Fruit fly (Drosophila melanogaster) whole organism, embryonic: ENCODE measurements around the gene CG17637.
A peak's percentile ranks its signal among the peaks of the same experiment; 100 is the strongest.

Experiments
- ATbp ChIP-seq: fragments of 200-800 bp; sonication (Bioruptor generic); optimal IDR thresholded peaks from 2 replicates; lab custom pipeline; 2017; ENCODE audit warnings: missing biosample characterization, mild to moderate bottlenecking, missing genetic modification characterization, missing genetic modification reagents
- BtbVII ChIP-seq: fragments of 200-800 bp; sonication (Bioruptor generic); optimal IDR thresholded peaks from 3 replicates; lab custom pipeline; 2017; ENCODE audit warnings: missing biosample characterization, mild to moderate bottlenecking, missing genetic modification characterization
- CG11696 ChIP-seq: fragments of 200-800 bp; sonication (Bioruptor generic); IDR thresholded peaks from 2 replicates; pipeline ENCODE4 v1.3.6; 2022; ENCODE audit warnings: missing biosample characterization, missing genetic modification characterization
- CG12219 ChIP-seq: fragments of 200-800 bp; sonication (Bioruptor generic); optimal IDR thresholded peaks from 3 replicates; lab custom pipeline; 2018; ENCODE audit warnings: missing biosample characterization, mild to moderate bottlenecking, missing genetic modification characterization
- CG12769 ChIP-seq: fragments of 200-800 bp; sonication (Bioruptor generic); optimal IDR thresholded peaks from 2 replicates; lab custom pipeline; 2019; ENCODE audit warnings: missing biosample characterization, mild to moderate bottlenecking, missing genetic modification characterization, moderate library complexity
- CG13123 ChIP-seq: fragments of 200-800 bp; sonication (Bioruptor generic); optimal IDR thresholded peaks from 2 replicates; lab custom pipeline; 2016; ENCODE audit warnings: missing biosample characterization, missing genetic modification characterization
- CG13775 ChIP-seq: fragments of 200-800 bp; sonication (Bioruptor generic); optimal IDR thresholded peaks from 3 replicates; lab custom pipeline; 2017; ENCODE audit warnings: missing biosample characterization, mild to moderate bottlenecking, missing genetic modification characterization
- CG14860 ChIP-seq: fragments of 200-800 bp; sonication (Bioruptor generic); IDR thresholded peaks from 3 replicates; pipeline ENCODE4 v1.3.6; 2022; ENCODE audit warnings: missing biosample characterization, missing genetic modification characterization; ENCODE audit not compliant: partially characterized antibody
- CG15011 ChIP-seq: fragments of 200-800 bp; sonication (Bioruptor generic); optimal IDR thresholded peaks from 3 replicates; lab custom pipeline; 2018; ENCODE audit warnings: missing biosample characterization, mild to moderate bottlenecking, missing genetic modification characterization
- CG15073 ChIP-seq: fragments of 200-800 bp; sonication (Bioruptor generic); optimal IDR thresholded peaks from 2 replicates; lab custom pipeline; 2016; ENCODE audit warnings: missing biosample characterization, missing genetic modification characterization
- CG15269 ChIP-seq: fragments of 200-800 bp; sonication (Bioruptor generic); optimal IDR thresholded peaks from 2 replicates; lab custom pipeline; 2018; ENCODE audit warnings: missing biosample characterization, mild to moderate bottlenecking, missing genetic modification characterization, moderate library complexity
- CG15601 ChIP-seq: fragments of 200-800 bp; sonication (Bioruptor generic); optimal IDR thresholded peaks from 3 replicates; lab custom pipeline; 2019; ENCODE audit warnings: missing biosample characterization, mild to moderate bottlenecking, missing genetic modification characterization, moderate library complexity
- CG17612 ChIP-seq: fragments of 200-800 bp; sonication (Bioruptor generic); IDR thresholded peaks from 2 replicates; pipeline ENCODE4 v1.3.6; 2022; ENCODE audit warnings: missing biosample characterization, missing genetic modification characterization
- CG32532 ChIP-seq: fragments of 200-800 bp; sonication (Bioruptor generic); IDR thresholded peaks from 2 replicates; pipeline ENCODE4 v1.3.6; 2022; ENCODE audit warnings: missing biosample characterization, missing genetic modification characterization
- CG32772 ChIP-seq: fragments of 200-800 bp; sonication (Bioruptor generic); IDR thresholded peaks from 2 replicates; pipeline ENCODE4 v1.3.6; 2022; ENCODE audit warnings: missing biosample characterization, missing genetic modification characterization
- CG7357 ChIP-seq: fragments of 200-800 bp; sonication (Bioruptor generic); IDR thresholded peaks from 3 replicates; pipeline ENCODE4 v1.3.6; 2022; ENCODE audit warnings: missing biosample characterization, missing genetic modification characterization
- CG7987 ChIP-seq: fragments of 200-800 bp; sonication (Bioruptor generic); optimal IDR thresholded peaks from 2 replicates; lab custom pipeline; 2018; ENCODE audit warnings: missing biosample characterization, mild to moderate bottlenecking, missing genetic modification characterization, moderate library complexity
- CG8290 ChIP-seq, 3 experiments: fragments of 200-800 bp; sonication (Bioruptor generic); optimal IDR thresholded peaks; 2 replicates each; lab custom pipeline; 2016 to 2019; ENCODE audit warnings: missing biosample characterization in 3 of 3, missing genetic modification characterization in 3 of 3, mild to moderate bottlenecking in 2 of 3, moderate library complexity in 1 of 3
- CG8944 ChIP-seq: fragments of 200-800 bp; sonication (Bioruptor generic); optimal IDR thresholded peaks from 3 replicates; lab custom pipeline; 2016; ENCODE audit warnings: missing biosample characterization, missing genetic modification characterization
- CrebB ChIP-seq: fragments of 200-800 bp; sonication (Bioruptor generic); optimal IDR thresholded peaks from 3 replicates; lab custom pipeline; 2018; ENCODE audit warnings: missing biosample characterization, mild to moderate bottlenecking, missing genetic modification characterization
- Dbx ChIP-seq: fragments of 200-800 bp; sonication (Bioruptor generic); IDR thresholded peaks from 3 replicates; pipeline ENCODE4 v1.3.6; 2022; ENCODE audit warnings: missing biosample characterization, missing genetic modification characterization
- Doc3 ChIP-seq: fragments of 200-800 bp; sonication (Bioruptor generic); IDR thresholded peaks from 3 replicates; pipeline ENCODE4 v1.3.6; 2022; ENCODE audit warnings: missing biosample characterization, missing genetic modification characterization; ENCODE audit not compliant: partially characterized antibody
- Drgx ChIP-seq: fragments of 200-800 bp; sonication (Bioruptor generic); IDR thresholded peaks from 2 replicates; pipeline ENCODE4 v1.3.6; 2022; ENCODE audit warnings: missing biosample characterization, missing genetic modification characterization
- HmgD ChIP-seq: fragments of 200-800 bp; sonication (Bioruptor generic); optimal IDR thresholded peaks from 3 replicates; lab custom pipeline; 2016; ENCODE audit warnings: missing biosample characterization, missing genetic modification characterization
- Hr3 ChIP-seq: fragments of 200-800 bp; sonication (Bioruptor generic); optimal IDR thresholded peaks from 3 replicates; lab custom pipeline; 2016; ENCODE audit warnings: missing biosample characterization, missing genetic modification characterization
- Jarid2 ChIP-seq: fragments of 200-800 bp; sonication (Bioruptor generic); optimal IDR thresholded peaks from 3 replicates; lab custom pipeline; 2017; ENCODE audit warnings: mild to moderate bottlenecking, missing biosample characterization, missing genetic modification reagents, missing genetic modification characterization
- NC2α ChIP-seq: fragments of 200-800 bp; sonication (Bioruptor generic); optimal IDR thresholded peaks from 2 replicates; lab custom pipeline; 2016; ENCODE audit warnings: missing biosample characterization, missing genetic modification characterization
- Neu2 ChIP-seq: fragments of 200-800 bp; sonication (Bioruptor generic); optimal IDR thresholded peaks from 3 replicates; lab custom pipeline; 2016; ENCODE audit warnings: missing biosample characterization, missing genetic modification characterization, borderline replicate concordance
- Poxn ChIP-seq: fragments of 200-800 bp; sonication (Bioruptor generic); IDR thresholded peaks from 2 replicates; pipeline ENCODE4 v1.3.6; 2022; ENCODE audit warnings: missing biosample characterization, missing genetic modification characterization
- ara ChIP-seq: fragments of 200-800 bp; sonication (Bioruptor generic); IDR thresholded peaks from 2 replicates; pipeline ENCODE4 v1.3.6; 2022; ENCODE audit warnings: missing biosample characterization, missing genetic modification characterization
- bab2 ChIP-seq: fragments of 200-800 bp; sonication (Bioruptor generic); optimal IDR thresholded peaks from 2 replicates; lab custom pipeline; 2016; ENCODE audit warnings: missing biosample characterization, missing genetic modification characterization
- bbx ChIP-seq: fragments of 200-800 bp; sonication (Bioruptor generic); IDR thresholded peaks from 2 replicates; pipeline ENCODE4 v1.3.6; 2022; ENCODE audit warnings: missing biosample characterization, missing genetic modification characterization; ENCODE audit not compliant: partially characterized antibody
- br ChIP-seq: fragments of >200 bp; optimal IDR thresholded peaks from 2 replicates; lab custom pipeline; 2017
- bsh ChIP-seq, 2 experiments: fragments of 200-800 bp; sonication (Bioruptor generic); optimal IDR thresholded peaks; 2 replicates each; lab custom pipeline; 2017 to 2018; ENCODE audit warnings: mild to moderate bottlenecking in 2 of 2, missing biosample characterization in 2 of 2, missing genetic modification characterization in 2 of 2, moderate library complexity in 1 of 2
- cas ChIP-seq: fragments of 200-800 bp; sonication (Bioruptor generic); IDR thresholded peaks from 2 replicates; pipeline ENCODE4 v1.3.6; 2022; ENCODE audit warnings: missing biosample characterization, missing genetic modification characterization
- chn ChIP-seq: fragments of 200-800 bp; sonication (Bioruptor generic); optimal IDR thresholded peaks from 2 replicates; lab custom pipeline; 2016; ENCODE audit warnings: missing biosample characterization, missing genetic modification characterization
- crc ChIP-seq: fragments of 200-800 bp; sonication (Bioruptor generic); optimal IDR thresholded peaks from 2 replicates; lab custom pipeline; 2016; ENCODE audit warnings: missing biosample characterization, missing genetic modification characterization
- croc ChIP-seq: fragments of 200-800 bp; sonication (Bioruptor generic); conservative IDR thresholded peaks from 3 replicates; pipeline ENCODE4 v1.3.6; 2022; ENCODE audit warnings: missing biosample characterization, missing genetic modification characterization
- gcm ChIP-seq: fragments of 200-800 bp; sonication (Bioruptor generic); optimal IDR thresholded peaks from 2 replicates; lab custom pipeline; 2019; ENCODE audit warnings: missing biosample characterization, mild to moderate bottlenecking, missing genetic modification characterization, moderate library complexity
- grn ChIP-seq: fragments of 200-800 bp; sonication (Bioruptor generic); optimal IDR thresholded peaks from 3 replicates; lab custom pipeline; 2017; ENCODE audit warnings: missing biosample characterization, missing genetic modification characterization
- gt ChIP-seq: fragments of 200-800 bp; sonication (Bioruptor generic); IDR thresholded peaks from 2 replicates; pipeline ENCODE4 v1.3.6; 2022; ENCODE audit warnings: missing biosample characterization, missing genetic modification characterization
- nau ChIP-seq: fragments of 200-800 bp; sonication (Bioruptor generic); optimal IDR thresholded peaks from 3 replicates; lab custom pipeline; 2017; ENCODE audit warnings: missing biosample characterization, mild to moderate bottlenecking, missing genetic modification characterization, missing genetic modification reagents
- rib ChIP-seq: fragments of 200-800 bp; sonication (Bioruptor generic); IDR thresholded peaks from 2 replicates; pipeline ENCODE4 v1.3.6; 2022; ENCODE audit warnings: missing biosample characterization, missing genetic modification characterization
- ro ChIP-seq: fragments of 200-800 bp; sonication (Bioruptor generic); IDR thresholded peaks from 2 replicates; pipeline ENCODE4 v1.3.6; 2022; ENCODE audit warnings: missing biosample characterization, missing genetic modification characterization
- sob ChIP-seq: fragments of 200-800 bp; sonication (Bioruptor generic); IDR thresholded peaks from 2 replicates; pipeline ENCODE4 v1.3.6; 2022; ENCODE audit warnings: missing biosample characterization, missing genetic modification characterization
- tll ChIP-seq, 2 experiments: fragments of 200-800 bp in 1 of 2; fragments of >200 bp in 1 of 2; sonication (Bioruptor generic) in 1 of 2; optimal IDR thresholded peaks; 2 replicates each; lab custom pipeline; 2017 to 2019; ENCODE audit warnings: missing biosample characterization in 2 of 2, missing genetic modification characterization in 2 of 2, mild to moderate bottlenecking in 1 of 2, moderate library complexity in 1 of 2
- vvl ChIP-seq: fragments of 200-800 bp; sonication (Bioruptor generic); IDR thresholded peaks from 2 replicates; pipeline ENCODE4 v1.3.6; 2022; ENCODE audit warnings: missing biosample characterization, missing genetic modification characterization
- zfh1 ChIP-seq: fragments of 200-800 bp; sonication (Bioruptor generic); IDR thresholded peaks from 3 replicates; pipeline ENCODE4 v1.3.6; 2022; ENCODE audit warnings: missing biosample characterization, missing genetic modification characterization

The CG17637 gene

dm6 chr3L:20509121-20509934, 5.3 kb downstream of the CG17637 start (continued):
- TF ChIP-seq Hr3 (peak; percentile 65), vvl (no peak; the same call in 1 of the 2 replicates), CG8944 (GFP tag; lab: Kevin White, UChicago) (peak; percentile 20), CG12219 (peak; percentile 63), CG15011 (GFP tag; lab: Kevin White, UChicago) (peak; percentile 85), sob (GFP tag; lab: Robert Waterston, UW) (peak; percentile 39; the same call in 1 of the 2 replicates), HmgD (no peak), tll (GFP tag; optimal IDR thresholded peaks at IDR 0.05; lab: Kevin White, UChicago) (no peak), CG15601 (tag; lab: Kevin White, UChicago) (peak; percentile 74), CG12769 (no peak), CG7357 (0 out of 3 replicates have a peak, but pooled peaks have one; percentile 31), CG32772 (GFP tag; lab: Robert Waterston, UW) (no peak), CG8290 (GFP tag; optimal IDR thresholded peaks at IDR 0.05; lab: Kevin White, UChicago) (peak; percentile 1), CG8290 (tag; optimal IDR thresholded peaks at IDR 0.05; lab: Kevin White, UChicago) (no peak), CrebB (tag; lab: Kevin White, UChicago) (no peak), ro (GFP tag; lab: Robert Waterston, UW) (no peak), ATbp (GFP tag; lab: Kevin White, UChicago) (peak; percentile 17), zfh1 (GFP tag; lab: Robert Waterston, UW) (0 out of 3 replicates have a peak, but pooled peaks have one; percentile 23), CG11696 (no peak), croc (GFP tag; lab: Robert Waterston, UW) (peak; percentile 21; the same call in 1 of the 3 replicates), CG15073 (GFP tag; lab: Kevin White, UChicago) (no peak), NC2α (peak; percentile 25), grn (GFP tag; lab: Kevin White, UChicago) (peak; percentile 88), gcm (peak; percentile 69), br (lab: Kevin White, UChicago) (no peak), cas (GFP tag; lab: Robert Waterston, UW) (no peak), CG32532 (GFP tag; lab: Robert Waterston, UW) (peak; percentile 65; the same call in 1 of the 2 replicates), bab2 (peak; percentile 76), bbx (no peak), rib (GFP tag; lab: Robert Waterston, UW) (no peak), nau (GFP tag; lab: Kevin White, UChicago) (peak; percentile 70), bsh (GFP tag; optimal IDR thresholded peaks at IDR 0.05; lab: Kevin White, UChicago) (peak; percentile 69 to 82), Neu2 (GFP tag; lab: Kevin White, UChicago) (no peak), ara (GFP tag; lab: Robert Waterston, UW) (0 out of 2 replicates have a peak, but pooled peaks have one; percentile 11), CG13775 (GFP tag; lab: Kevin White, UChicago) (peak; percentile 86), chn (peak; percentile 35), crc (GFP tag; lab: Kevin White, UChicago) (peak; percentile 47), CG7987 (GFP tag; lab: Kevin White, UChicago) (no peak), Jarid2 (GFP tag; lab: Kevin White, UChicago) (peak; percentile 16), Dbx (GFP tag; lab: Robert Waterston, UW) (no peak), CG13123 (peak; percentile 43), CG15269 (tag; lab: Kevin White, UChicago) (peak; percentile 82), Poxn (GFP tag; lab: Robert Waterston, UW) (no peak), gt (GFP tag; lab: Robert Waterston, UW) (no peak), CG17612 (GFP tag; lab: Robert Waterston, UW) (no peak), Drgx (GFP tag; lab: Robert Waterston, UW) (peak; percentile 41; the same call in 1 of the 2 replicates), Doc3 (GFP tag; lab: Robert Waterston, UW) (no peak), BtbVII (GFP tag; lab: Kevin White, UChicago) (peak; percentile 83), CG14860 (no peak)
